1 fruit fly cellular context compared by ENCODE assay signal in the genomic region with DNA sequence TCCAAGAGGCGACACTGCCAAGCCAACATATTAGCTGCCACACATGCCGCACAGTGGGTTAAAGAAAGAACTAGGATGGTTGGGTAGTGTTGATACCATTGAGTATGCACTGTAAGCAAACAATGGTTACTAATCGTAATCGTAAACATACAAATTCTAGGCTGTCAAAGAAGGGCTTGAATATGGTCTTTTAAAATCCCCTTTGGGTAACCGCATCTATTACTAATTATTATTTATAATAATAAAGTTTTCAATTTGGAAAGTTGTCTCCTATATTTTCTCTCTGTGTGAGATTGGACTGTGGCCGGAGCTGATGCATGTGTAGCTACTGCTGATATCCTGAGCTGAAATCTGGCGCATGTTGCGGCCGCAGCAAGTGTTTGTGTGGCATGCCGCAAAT.
A peak's percentile ranks its signal among the peaks of the same experiment; 100 is the strongest.
TF ChIP-seq lines count a peak whose summit lies in the region.

No protein-coding gene starts in this region.

TF ChIP-seq in whole organism, prepupa, 60 proteins besides CTCF, POLR2A, EP300 and RAD21 (continued from another document):
- TF ChIP-seq Eip78C (GFP tag; lab: Kevin White, UChicago) (peak; percentile 81), Hr39 (GFP tag; optimal IDR thresholded peaks at IDR 0.05; lab: Kevin White, UChicago) (no peak), CG6854 (GFP tag; optimal IDR thresholded peaks at IDR 0.05; lab: Kevin White, UChicago) (no peak), achi (GFP tag; optimal IDR thresholded peaks at IDR 0.05; lab: Kevin White, UChicago) (peak; percentile 46), Smox (GFP tag; optimal IDR thresholded peaks at IDR 0.05; lab: Kevin White, UChicago) (no peak), CG4318 (GFP tag; optimal IDR thresholded peaks at IDR 0.05; lab: Kevin White, UChicago) (peak; percentile 11), CG6163 (GFP tag; IDR thresholded peaks at IDR 0.05; lab: Robert Waterston, UW) (no peak), CG10631 (GFP tag; optimal IDR thresholded peaks at IDR 0.05; lab: Kevin White, UChicago) (peak; percentile 60), Hr4 (GFP tag; optimal IDR thresholded peaks at IDR 0.05; lab: Kevin White, UChicago) (peak; percentile 25), dsx (GFP tag; optimal IDR thresholded peaks at IDR 0.05; lab: Kevin White, UChicago; ENCODE audit: poor library complexity, severe bottlenecking) (no peak), spab (GFP tag; optimal IDR thresholded peaks at IDR 0.05; lab: Kevin White, UChicago) (peak; percentile 19), fd85E (GFP tag; optimal IDR thresholded peaks at IDR 0.05; lab: Kevin White, UChicago) (no peak), Sox14 (GFP tag; optimal IDR thresholded peaks at IDR 0.05; lab: Kevin White, UChicago) (no peak), CG34406 (GFP tag; optimal IDR thresholded peaks at IDR 0.05; lab: Kevin White, UChicago) (no peak), acj6 (GFP tag; optimal IDR thresholded peaks at IDR 0.05; lab: Kevin White, UChicago) (peak; percentile 16), CG10669 (GFP tag; optimal IDR thresholded peaks at IDR 0.05; lab: Kevin White, UChicago) (peak; percentile 38), Ets21C (GFP tag; optimal IDR thresholded peaks at IDR 0.05; lab: Kevin White, UChicago) (no peak), CG3032 (tag; optimal IDR thresholded peaks at IDR 0.05; lab: Kevin White, UChicago) (no peak), salr (GFP tag; optimal IDR thresholded peaks at IDR 0.05; lab: Kevin White, UChicago) (no peak), esn (GFP tag; optimal IDR thresholded peaks at IDR 0.05; lab: Kevin White, UChicago) (no peak), CG3919 (GFP tag; optimal IDR thresholded peaks at IDR 0.05; lab: Kevin White, UChicago) (peak; percentile 33), CG15336 (GFP tag; IDR thresholded peaks at IDR 0.05; lab: Robert Waterston, UW) (peak; percentile 61), Eip93F (GFP tag; optimal IDR thresholded peaks at IDR 0.05; lab: Kevin White, UChicago) (no peak), ss (GFP tag; optimal IDR thresholded peaks at IDR 0.05; lab: Kevin White, UChicago) (peak in 1 of 2 experiments; percentile 33)
